Worm (Caenorhabditis elegans) whole organism, young adult: ENCODE data around the gene fbxa-215.

Source experiments
- B0019.2 ChIP-seq: fragments of 200-800 bp; sonication (Bioruptor generic); conservative IDR thresholded peaks from 2 replicates; pipeline ENCODE4 v1.3.6; 2022; ENCODE audit warnings: missing genetic modification reagents, missing genetic modification characterization, missing compliant biosample characterization
- D2030.7 ChIP-seq: fragments of 200-800 bp; sonication (Bioruptor generic); IDR thresholded peaks from 2 replicates; pipeline ENCODE4 v1.3.6; 2022; ENCODE audit warnings: missing genetic modification reagents, missing genetic modification characterization, missing compliant biosample characterization
- F10E7.11 ChIP-seq: sonication (generic microtip); optimal IDR thresholded peaks from 2 replicates; lab custom pipeline; 2017; ENCODE audit warnings: mild to moderate bottlenecking, missing genetic modification characterization, moderate library complexity, missing compliant biosample characterization
- F23B12.7 ChIP-seq: sonication (generic microtip); optimal IDR thresholded peaks from 2 replicates; lab custom pipeline; 2017; ENCODE audit warnings: missing genetic modification characterization, mild to moderate bottlenecking, missing compliant biosample characterization, antibody characterized with exemption, moderate library complexity; ENCODE audit not compliant: insufficient read depth
- T07F8.4 ChIP-seq: sonication (generic microtip); optimal IDR thresholded peaks from 2 replicates; lab custom pipeline; 2016; ENCODE audit warnings: mild to moderate bottlenecking, missing genetic modification characterization, moderate library complexity, missing compliant biosample characterization
- Y53F4B.3 ChIP-seq: fragments of 200-800 bp; sonication (Bioruptor generic); IDR thresholded peaks from 2 replicates; pipeline ENCODE4 v1.3.6; 2022; ENCODE audit warnings: missing genetic modification reagents, missing genetic modification characterization, missing compliant biosample characterization
- ZK185.1 ChIP-seq: sonication (generic microtip); optimal IDR thresholded peaks from 2 replicates; lab custom pipeline; 2016; ENCODE audit warnings: mild to moderate bottlenecking, missing genetic modification characterization, missing compliant biosample characterization; ENCODE audit not compliant: poor library complexity, severe bottlenecking
- ama-1 ChIP-seq, 3 experiments: fragments of 150-350 bp in 1 of 3; sonication (generic microtip) in 2 of 3; optimal IDR thresholded peaks; 2 replicates each; lab custom pipeline; 2014 to 2018; ENCODE audit warnings: missing biosample characterization in 2 of 3, missing genetic modification characterization in 2 of 3, missing genetic modification reagents in 2 of 3
- atf-7 ChIP-seq: sonication (generic microtip); optimal IDR thresholded peaks from 2 replicates; lab custom pipeline; 2017; ENCODE audit warnings: mild to moderate bottlenecking, missing genetic modification characterization, missing compliant biosample characterization
- attf-3 ChIP-seq: fragments of 200-800 bp; sonication (Bioruptor generic); conservative IDR thresholded peaks from 2 replicates; pipeline ENCODE4 v1.3.6; 2022; ENCODE audit warnings: missing genetic modification reagents, missing genetic modification characterization, missing compliant biosample characterization
- attf-6 ChIP-seq: fragments of 200-800 bp; sonication (Bioruptor generic); IDR thresholded peaks from 2 replicates; pipeline ENCODE4 v1.3.6; 2022; ENCODE audit warnings: missing genetic modification reagents, missing genetic modification characterization, missing compliant biosample characterization
- bed-1 ChIP-seq: fragments of 200-800 bp; sonication (Bioruptor generic); IDR thresholded peaks from 2 replicates; pipeline ENCODE4 v1.3.6; 2022; ENCODE audit warnings: missing genetic modification reagents, missing genetic modification characterization, missing compliant biosample characterization
- cebp-1 ChIP-seq, 2 experiments: fragments of 200-800 bp in 1 of 2; sonication (Bioruptor generic) in 1 of 2; sonication (generic microtip) in 1 of 2; IDR thresholded peaks in 1 of 2; optimal IDR thresholded peaks in 1 of 2; 2 replicates each; pipeline versions ENCODE4 v1.3.6 to Lab custom; 2017 to 2022; ENCODE audit warnings: missing compliant biosample characterization in 2 of 2, missing genetic modification characterization in 2 of 2, mild to moderate bottlenecking in 1 of 2, missing genetic modification reagents in 1 of 2, moderate library complexity in 1 of 2
- cebp-2 ChIP-seq: fragments of 200-800 bp; sonication (Bioruptor generic); IDR thresholded peaks from 2 replicates; pipeline ENCODE4 v1.3.6; 2022; ENCODE audit warnings: missing genetic modification characterization, missing compliant biosample characterization
- ceh-40 ChIP-seq: fragments of 200-800 bp; sonication (Bioruptor generic); IDR thresholded peaks from 2 replicates; pipeline ENCODE4 v1.3.6; 2022; ENCODE audit warnings: missing genetic modification characterization, missing compliant biosample characterization
- ceh-79 ChIP-seq: sonication (generic microtip); optimal IDR thresholded peaks from 2 replicates; lab custom pipeline; 2017; ENCODE audit warnings: mild to moderate bottlenecking, missing genetic modification characterization, missing compliant biosample characterization
- dpl-1 ChIP-seq: fragments of 150-350 bp; optimal IDR thresholded peaks from 2 replicates; lab custom pipeline; 2014; ENCODE audit warnings: missing biosample characterization, missing genetic modification reagents, missing genetic modification characterization
- egl-18 ChIP-seq: fragments of 200-800 bp; sonication (Bioruptor generic); IDR thresholded peaks from 2 replicates; pipeline ENCODE4 v1.3.6; 2022; ENCODE audit warnings: missing genetic modification reagents, missing genetic modification characterization, missing compliant biosample characterization
- egrh-3 ChIP-seq: fragments of 200-800 bp; sonication (Bioruptor generic); IDR thresholded peaks from 2 replicates; pipeline ENCODE4 v1.3.6; 2022; ENCODE audit warnings: missing genetic modification reagents, missing genetic modification characterization, missing compliant biosample characterization
- him-1 ChIP-seq: sonication (generic microtip); optimal IDR thresholded peaks from 2 replicates; lab custom pipeline; 2016; ENCODE audit warnings: missing genotype, missing genetic modification reagents, missing genetic modification characterization, missing compliant biosample characterization
- hlh-26 ChIP-seq: fragments of 200-800 bp; sonication (Bioruptor generic); conservative IDR thresholded peaks from 2 replicates; pipeline ENCODE4 v1.3.6; 2022; ENCODE audit warnings: missing genetic modification reagents, missing genetic modification characterization, missing compliant biosample characterization
- lin-26 ChIP-seq: fragments of 200-800 bp; sonication (Bioruptor generic); IDR thresholded peaks from 2 replicates; pipeline ENCODE4 v1.3.6; 2022; ENCODE audit warnings: missing genetic modification reagents, missing genetic modification characterization, missing compliant biosample characterization
- lsl-1 ChIP-seq: fragments of 200-800 bp; sonication (Bioruptor generic); optimal IDR thresholded peaks from 2 replicates; lab custom pipeline; 2018; ENCODE audit warnings: mild to moderate bottlenecking, missing genetic modification characterization, moderate library complexity, missing compliant biosample characterization
- madf-3 ChIP-seq: fragments of 200-800 bp; sonication (Bioruptor generic); IDR thresholded peaks from 2 replicates; pipeline ENCODE4 v1.3.6; 2022; ENCODE audit warnings: missing genetic modification reagents, missing genetic modification characterization, missing compliant biosample characterization
- madf-6 ChIP-seq: fragments of 200-800 bp; sonication (Bioruptor generic); IDR thresholded peaks from 2 replicates; pipeline ENCODE4 v1.3.6; 2022; ENCODE audit warnings: missing genetic modification reagents, missing genetic modification characterization, missing compliant biosample characterization
- madf-8 ChIP-seq: fragments of 200-800 bp; sonication (Bioruptor generic); conservative IDR thresholded peaks from 2 replicates; pipeline ENCODE4 v1.3.6; 2022; ENCODE audit warnings: missing genetic modification reagents, missing genetic modification characterization, missing compliant biosample characterization
- mcd-1 ChIP-seq: fragments of 200-800 bp; sonication (Bioruptor generic); IDR thresholded peaks from 2 replicates; pipeline ENCODE4 v1.3.6; 2022; ENCODE audit warnings: missing genetic modification reagents, missing genetic modification characterization, missing compliant biosample characterization
- mes-4 ChIP-seq: sonication (generic microtip); optimal IDR thresholded peaks from 2 replicates; lab custom pipeline; 2016; ENCODE audit warnings: missing genotype, missing genetic modification characterization, missing compliant biosample characterization
- mxl-1 ChIP-seq: sonication (generic microtip); optimal IDR thresholded peaks from 2 replicates; lab custom pipeline; 2016; ENCODE audit warnings: missing genetic modification characterization, missing compliant biosample characterization
- nfya-2 ChIP-seq: fragments of 200-800 bp; sonication (Bioruptor generic); IDR thresholded peaks from 2 replicates; pipeline ENCODE4 v1.3.6; 2022; ENCODE audit warnings: missing genetic modification reagents, missing genetic modification characterization, missing compliant biosample characterization
- nhr-179 ChIP-seq: sonication (generic microtip); optimal IDR thresholded peaks from 2 replicates; lab custom pipeline; 2016; ENCODE audit warnings: mild to moderate bottlenecking, missing genetic modification characterization, missing compliant biosample characterization
- nhr-90 ChIP-seq: sonication (generic microtip); optimal IDR thresholded peaks from 2 replicates; lab custom pipeline; 2016; ENCODE audit warnings: missing genotype, mild to moderate bottlenecking, missing genetic modification characterization, missing compliant biosample characterization
- repo-1 ChIP-seq: sonication (generic microtip); optimal IDR thresholded peaks from 2 replicates; lab custom pipeline; 2017; ENCODE audit warnings: mild to moderate bottlenecking, missing genetic modification characterization, missing compliant biosample characterization
- sdz-38 ChIP-seq: sonication (generic microtip); optimal IDR thresholded peaks from 2 replicates; lab custom pipeline; 2016; ENCODE audit warnings: missing genotype, missing genetic modification characterization, missing compliant biosample characterization
- snpc-1.3 ChIP-seq: sonication (generic microtip); optimal IDR thresholded peaks from 2 replicates; lab custom pipeline; 2017; ENCODE audit warnings: missing genetic modification characterization, mild to moderate bottlenecking, missing compliant biosample characterization, antibody characterized with exemption, moderate library complexity, missing genotype, missing genetic modification reagents; ENCODE audit not compliant: insufficient read depth
- snpc-3.4 ChIP-seq: sonication (generic microtip); optimal IDR thresholded peaks from 2 replicates; lab custom pipeline; 2017; ENCODE audit warnings: missing genetic modification characterization, mild to moderate bottlenecking, missing compliant biosample characterization, antibody characterized with exemption, moderate library complexity, missing genotype, missing genetic modification reagents
- snpc-4 ChIP-seq, 5 experiments: fragments of 150-350 bp in 1 of 5; sonication (generic microtip) in 4 of 5; optimal IDR thresholded peaks; 2 replicates each; lab custom pipeline; 2014 to 2018; ENCODE audit warnings: missing genetic modification characterization in 5 of 5, missing biosample characterization in 3 of 5, antibody characterized with exemption in 2 of 5, mild to moderate bottlenecking in 2 of 5, missing compliant biosample characterization in 2 of 5, missing genotype in 2 of 5, moderate library complexity in 2 of 5, missing genetic modification reagents in 1 of 5
- sptf-2 ChIP-seq: fragments of 200-800 bp; sonication (Bioruptor generic); optimal IDR thresholded peaks from 2 replicates; lab custom pipeline; 2018; ENCODE audit warnings: mild to moderate bottlenecking, missing genetic modification characterization, missing compliant biosample characterization
- tbp1 ChIP-seq: fragments of 200-800 bp; sonication (Bioruptor generic); optimal IDR thresholded peaks from 2 replicates; lab custom pipeline; 2018; ENCODE audit warnings: mild to moderate bottlenecking, missing genetic modification characterization, missing compliant biosample characterization
- unc-62 ChIP-seq: fragments of 150-350 bp; optimal IDR thresholded peaks from 2 replicates; lab custom pipeline; 2014; ENCODE audit warnings: missing biosample characterization, missing genetic modification reagents, missing genetic modification characterization
- xnd-1 ChIP-seq: sonication (generic microtip); optimal IDR thresholded peaks from 2 replicates; lab custom pipeline; 2016; ENCODE audit warnings: missing genotype, missing genetic modification reagents, missing genetic modification characterization, missing compliant biosample characterization
- ztf-18 ChIP-seq: sonication (generic microtip); optimal IDR thresholded peaks from 2 replicates; lab custom pipeline; 2016; ENCODE audit warnings: missing genotype, mild to moderate bottlenecking, missing genetic modification characterization, missing compliant biosample characterization
- ztf-26 ChIP-seq: sonication (generic microtip); optimal IDR thresholded peaks from 2 replicates; lab custom pipeline; 2017; ENCODE audit warnings: missing genetic modification characterization, missing compliant biosample characterization

fbxa-215 gene

DNA sequence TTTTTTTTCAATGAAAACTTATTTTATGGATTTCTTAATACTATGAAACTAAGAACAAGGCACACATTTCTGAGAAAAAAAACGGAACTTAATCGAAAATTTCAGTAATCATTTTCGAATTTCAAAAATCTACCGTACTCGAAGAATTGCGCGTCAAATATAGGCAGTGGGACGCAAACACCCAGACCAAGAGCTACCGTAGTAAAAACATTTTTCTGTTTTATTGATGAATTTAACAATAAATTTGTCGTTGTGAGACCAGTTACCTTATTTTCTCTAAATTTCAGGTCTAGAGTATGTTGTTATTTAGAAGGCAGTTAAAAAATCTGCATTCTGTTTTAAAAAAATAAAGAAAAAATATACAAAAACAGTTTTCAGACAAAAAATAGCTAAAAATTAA is 20.9 kb upstream of the fbxa-215 start:
- no peak for TF ChIP-seq ceh-79
- no peak for TF ChIP-seq atf-7 (tag; lab: Kevin White, UChicago)
- no peak for TF ChIP-seq snpc-1.3 (tag; lab: Kevin White, UChicago)
- TF ChIP-seq nhr-179 (tag; lab: Kevin White, UChicago) = no peak
- no peak for TF ChIP-seq sptf-2 (GFP tag; lab: Kevin White, UChicago)
- no peak for TF ChIP-seq ama-1 (optimal IDR thresholded peaks at IDR 0.05; lab: Kevin White, UChicago)
- no peak for TF ChIP-seq ama-1 (GFP tag; optimal IDR thresholded peaks at IDR 0.05; lab: Kevin White, UChicago)
- no peak for TF ChIP-seq egl-18 (GFP tag; lab: Robert Waterston, UW)
- TF ChIP-seq egrh-3 = no peak
- no peak for TF ChIP-seq B0019.2 (GFP tag; lab: Robert Waterston, UW)
- TF ChIP-seq attf-3 (GFP tag; lab: Robert Waterston, UW) = 0 out of 2 replicates have a peak, but pooled peaks have one; percentile 39
- no peak for TF ChIP-seq ceh-40
- no peak for TF ChIP-seq cebp-1 (GFP tag; IDR thresholded peaks at IDR 0.05; lab: Robert Waterston, UW)
- no peak for TF ChIP-seq cebp-1 (tag; optimal IDR thresholded peaks at IDR 0.05; lab: Kevin White, UChicago)
- TF ChIP-seq unc-62 = no peak
- TF ChIP-seq lin-26 (GFP tag; lab: Robert Waterston, UW) = no peak
- TF ChIP-seq nhr-90 (tag; lab: Kevin White, UChicago) = no peak
- no peak for TF ChIP-seq Y53F4B.3 (GFP tag; lab: Robert Waterston, UW)
- TF ChIP-seq madf-3 (GFP tag; lab: Robert Waterston, UW) = no peak
- TF ChIP-seq F10E7.11 (tag; lab: Kevin White, UChicago) = no peak
- peak; percentile 59; the same call in 1 of the 2 replicates for TF ChIP-seq attf-6 (GFP tag; lab: Robert Waterston, UW)
- no peak for TF ChIP-seq D2030.7 (GFP tag; lab: Robert Waterston, UW)
- TF ChIP-seq T07F8.4 (tag; lab: Kevin White, UChicago) = no peak
- no peak for TF ChIP-seq him-1 (tag; lab: Kevin White, UChicago)
- no peak for TF ChIP-seq snpc-3.4 (tag; lab: Kevin White, UChicago)
- peak; percentile 28 for TF ChIP-seq tbp1 (GFP tag; lab: Kevin White, UChicago)
- TF ChIP-seq snpc-4 (GFP tag; optimal IDR thresholded peaks at IDR 0.05; lab: Kevin White, UChicago) = peak; percentile 45
- TF ChIP-seq snpc-4 (tag; optimal IDR thresholded peaks at IDR 0.05; lab: Kevin White, UChicago) = peak in 3 of 4 experiments; percentile 77 to 85 (median 84)
- no peak for TF ChIP-seq cebp-2 (GFP tag; lab: Robert Waterston, UW)
- TF ChIP-seq ZK185.1 (tag; lab: Kevin White, UChicago) = no peak
- 0 out of 2 replicates have a peak, but pooled peaks have one; percentile 17 for TF ChIP-seq madf-6 (GFP tag; lab: Robert Waterston, UW)
- no peak for TF ChIP-seq F23B12.7 (tag; lab: Kevin White, UChicago)
- TF ChIP-seq dpl-1 (GFP tag; lab: Kevin White, UChicago) = no peak
- TF ChIP-seq repo-1 = no peak
- TF ChIP-seq hlh-26 = no peak
- TF ChIP-seq mxl-1 (tag; lab: Kevin White, UChicago) = no peak
- TF ChIP-seq sdz-38 (tag; lab: Kevin White, UChicago) = no peak
- TF ChIP-seq ztf-26 (tag; lab: Kevin White, UChicago) = no peak
- no peak for TF ChIP-seq mes-4 (tag; lab: Kevin White, UChicago)
- peak; percentile 74 for TF ChIP-seq lsl-1 (GFP tag; lab: Kevin White, UChicago)
- no peak for TF ChIP-seq nfya-2 (GFP tag; lab: Robert Waterston, UW)
- no peak for TF ChIP-seq mcd-1 (GFP tag; lab: Robert Waterston, UW)
- TF ChIP-seq xnd-1 (tag; lab: Kevin White, UChicago) = no peak
- no peak for TF ChIP-seq madf-8
- no peak for TF ChIP-seq ztf-18 (tag; lab: Kevin White, UChicago)
- no peak for TF ChIP-seq bed-1
- TF ChIP-seq, all 124 proteins: peak for 6
